Fruit fly (Drosophila melanogaster): ENCODE data around the gene CG1265.

DNA sequence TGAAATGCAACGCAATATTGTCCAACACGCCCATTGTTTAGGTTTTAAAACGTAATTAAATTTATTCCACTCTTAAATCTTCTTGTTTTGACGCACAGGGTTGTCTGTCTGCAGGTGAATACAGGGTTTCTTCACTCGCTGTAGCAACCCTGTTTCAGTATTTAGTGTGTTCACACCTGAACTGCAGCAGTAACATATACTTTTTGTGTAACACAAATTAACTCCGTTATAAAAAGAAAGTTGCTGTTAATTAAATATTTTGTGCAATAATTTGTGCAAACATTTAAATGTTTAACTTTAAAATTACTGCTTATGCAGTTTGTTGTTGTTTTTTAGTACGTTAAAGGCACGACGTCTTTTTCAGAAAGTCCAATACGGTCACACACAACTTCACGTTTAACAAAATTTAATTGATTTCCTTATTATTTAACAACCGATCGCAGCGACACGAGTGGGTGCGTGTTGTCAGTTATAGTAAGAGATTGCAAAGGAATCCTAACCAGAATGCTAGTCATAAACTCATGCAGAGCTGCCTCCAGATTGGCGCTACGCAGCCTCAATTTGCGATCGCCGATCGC, 37.6 kb downstream of the CG1265 start, which contains the start of the genes CG15012 and Fdx2:
- TF ChIP-seq Myc (optimal IDR thresholded peaks at IDR 0.05) (no peak), psq (optimal IDR thresholded peaks at IDR 0.05) (no peak), Sin3A (optimal IDR thresholded peaks at IDR 0.05) (no peak), ttk (optimal IDR thresholded peaks at IDR 0.05) (no peak)
